Fruit fly (Drosophila melanogaster): ENCODE data around the gene CG43074.

CG43074 gene

dm6 chr3L:3444246-3444785 is 40.1 kb downstream of the CG43074 start:
- TF ChIP-seq pfk (GFP tag; optimal IDR thresholded peaks at IDR 0.05) = no peak
- TF ChIP-seq wor (GFP tag; IDR thresholded peaks at IDR 0.05) = no peak
- no peak for TF ChIP-seq CG10274 (GFP tag; optimal IDR thresholded peaks at IDR 0.05)
- no peak for TF ChIP-seq Fer3 (tag; optimal IDR thresholded peaks at IDR 0.05)
- TF ChIP-seq CG7786 (GFP tag; optimal IDR thresholded peaks at IDR 0.05) = no peak
- TF ChIP-seq nom (GFP tag; optimal IDR thresholded peaks at IDR 0.05) = peak; percentile 44
- TF ChIP-seq onecut (GFP tag; IDR thresholded peaks at IDR 0.05) = no peak
- TF ChIP-seq jigr1 (GFP tag; IDR thresholded peaks at IDR 0.05) = no peak
- TF ChIP-seq CG3726 (GFP tag; IDR thresholded peaks at IDR 0.05) = no peak
- TF ChIP-seq CG12659 (GFP tag; optimal IDR thresholded peaks at IDR 0.05) = no peak
- TF ChIP-seq Lim3 (GFP tag; IDR thresholded peaks at IDR 0.05) = no peak
- no peak for TF ChIP-seq CG31224 (GFP tag; IDR thresholded peaks at IDR 0.05)
- TF ChIP-seq vfl (GFP tag; optimal IDR thresholded peaks at IDR 0.05) = no peak
- no peak for TF ChIP-seq Hand (GFP tag; optimal IDR thresholded peaks at IDR 0.05)
- TF ChIP-seq CG15479 (GFP tag; optimal IDR thresholded peaks at IDR 0.05) = no peak
- no peak for TF ChIP-seq Fer1 (GFP tag; optimal IDR thresholded peaks at IDR 0.05)
- no peak for TF ChIP-seq slp2 (GFP tag; optimal IDR thresholded peaks at IDR 0.05)
- TF ChIP-seq CG15514 (GFP tag; optimal IDR thresholded peaks at IDR 0.05) = no peak
- no peak for TF ChIP-seq shn (GFP tag; optimal IDR thresholded peaks at IDR 0.05)
- TF ChIP-seq sisA (GFP tag; IDR thresholded peaks at IDR 0.05) = no peak
- no peak for TF ChIP-seq MBD-R2 (GFP tag; IDR thresholded peaks at IDR 0.05)
- TF ChIP-seq Dfd (GFP tag; optimal IDR thresholded peaks at IDR 0.05) = no peak
- TF ChIP-seq CG12744 (GFP tag; optimal IDR thresholded peaks at IDR 0.05) = no peak
- TF ChIP-seq Drgx (GFP tag; IDR thresholded peaks at IDR 0.05) = peak; percentile 64
- no peak for TF ChIP-seq Fer2 (tag; optimal IDR thresholded peaks at IDR 0.05)
- no peak for TF ChIP-seq Pdp1 (GFP tag; optimal IDR thresholded peaks at IDR 0.05)
- no peak for TF ChIP-seq CG4820 (GFP tag; optimal IDR thresholded peaks at IDR 0.05)
- TF ChIP-seq CG11504 (tag; optimal IDR thresholded peaks at IDR 0.05) = no peak
- TF ChIP-seq Med (GFP tag) = peak; percentile 46
- TF ChIP-seq luna (GFP tag; optimal IDR thresholded peaks at IDR 0.05) = no peak
- no peak for TF ChIP-seq CG4404 (GFP tag; IDR thresholded peaks at IDR 0.05)
- no peak for TF ChIP-seq wdn (GFP tag; IDR thresholded peaks at IDR 0.05)
- no peak for TF ChIP-seq toy (GFP tag; IDR thresholded peaks at IDR 0.05)
- TF ChIP-seq NFAT (GFP tag; IDR thresholded peaks at IDR 0.05) = 0 out of 2 replicates have a peak, but pooled peaks have one; percentile 12
- TF ChIP-seq salm (tag; optimal IDR thresholded peaks at IDR 0.05) = no peak
- no peak for TF ChIP-seq Usf (GFP tag; optimal IDR thresholded peaks at IDR 0.05)
- TF ChIP-seq chinmo (GFP tag; IDR thresholded peaks at IDR 0.05; ENCODE audit: partially characterized antibody) = no peak
- TF ChIP-seq Mad (GFP tag; optimal IDR thresholded peaks at IDR 0.05) = no peak
- TF ChIP-seq ttk (GFP tag; IDR thresholded peaks at IDR 0.05) = no peak
- TF ChIP-seq CG3995 (GFP tag; optimal IDR thresholded peaks at IDR 0.05) = no peak
- no peak for TF ChIP-seq CG12391 (tag; optimal IDR thresholded peaks at IDR 0.05)
- TF ChIP-seq sens (GFP tag) = peak; percentile 43
- TF ChIP-seq gsb-n (tag; optimal IDR thresholded peaks at IDR 0.05) = peak; percentile 13
- TF ChIP-seq Atf-2 (GFP tag; optimal IDR thresholded peaks at IDR 0.05) = no peak
- no peak for TF ChIP-seq vvl (GFP tag; IDR thresholded peaks at IDR 0.05)
- TF ChIP-seq zen (tag; optimal IDR thresholded peaks at IDR 0.05) = no peak
- no peak for TF ChIP-seq Doc2 (GFP tag; IDR thresholded peaks at IDR 0.05)
- TF ChIP-seq Taf1 (GFP tag; IDR thresholded peaks at IDR 0.05) = no peak
- TF ChIP-seq CG8478 (optimal IDR thresholded peaks at IDR 0.05) = no peak
- TF ChIP-seq bsh (GFP tag; optimal IDR thresholded peaks at IDR 0.05) = peak; percentile 32 to 35
- TF ChIP-seq Oaz (GFP tag; IDR thresholded peaks at IDR 0.05) = no peak
- TF ChIP-seq caup (GFP tag; optimal IDR thresholded peaks at IDR 0.05; ENCODE audit: severe bottlenecking) = no peak
